Worm (Caenorhabditis elegans) whole organism, young adult: Measurements from ENCODE around the gene Y53F4B.21.

Source experiments
- Y56A3A.18 ChIP-seq: fragments of 200-800 bp; sonication (Bioruptor generic); IDR thresholded peaks from 2 replicates; pipeline ENCODE4 v1.3.6; 2022; ENCODE audit warnings: missing genetic modification reagents, missing genetic modification characterization, missing compliant biosample characterization
- cebp-2 ChIP-seq: fragments of 200-800 bp; sonication (Bioruptor generic); IDR thresholded peaks from 2 replicates; pipeline ENCODE4 v1.3.6; 2022; ENCODE audit warnings: missing genetic modification characterization, missing compliant biosample characterization
- lin-35 ChIP-seq, 3 experiments: fragments of 150-350 bp in 2 of 3; sonication (generic microtip) in 1 of 3; optimal IDR thresholded peaks; 2 replicates each; lab custom pipeline; 2014 to 2018; ENCODE audit warnings: missing biosample characterization in 3 of 3, missing genetic modification characterization in 3 of 3, missing genetic modification reagents in 3 of 3
- lin-54 ChIP-seq: fragments of 200-800 bp; sonication (Bioruptor generic); optimal IDR thresholded peaks from 2 replicates; lab custom pipeline; 2018; ENCODE audit warnings: mild to moderate bottlenecking, missing genetic modification characterization, missing compliant biosample characterization
- rcor-1 ChIP-seq: fragments of 200-800 bp; sonication (Bioruptor generic); IDR thresholded peaks from 2 replicates; pipeline ENCODE4 v1.3.6; 2022; ENCODE audit warnings: missing genetic modification reagents, missing genetic modification characterization, missing compliant biosample characterization
- sptf-2 ChIP-seq: fragments of 200-800 bp; sonication (Bioruptor generic); optimal IDR thresholded peaks from 2 replicates; lab custom pipeline; 2018; ENCODE audit warnings: mild to moderate bottlenecking, missing genetic modification characterization, missing compliant biosample characterization
- unc-130 ChIP-seq: sonication (generic microtip); optimal IDR thresholded peaks from 2 replicates; lab custom pipeline; 2016; ENCODE audit warnings: missing genetic modification reagents, missing genetic modification characterization, missing compliant biosample characterization

DNA sequence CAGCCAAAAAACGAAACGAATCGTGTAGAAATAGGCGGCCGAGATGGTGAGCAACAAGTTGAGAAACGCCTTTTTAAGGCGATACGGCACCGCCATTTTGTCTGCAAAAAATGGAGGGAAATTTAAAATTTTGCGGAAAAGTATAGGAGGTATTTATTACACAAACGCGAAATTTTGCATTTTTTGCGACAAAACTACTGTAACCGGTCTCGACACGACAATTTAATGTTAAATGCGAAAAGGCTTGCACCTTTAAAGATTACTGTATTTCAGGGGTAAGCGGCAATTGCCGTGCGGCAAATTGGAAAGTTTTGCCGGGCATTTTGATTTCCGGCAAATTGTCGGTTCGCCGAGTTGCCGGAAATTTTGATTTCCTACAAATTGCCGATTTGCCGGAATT is 18.4 kb upstream of the Y53F4B.21 start, which contains the start of gene Y53F4B.18:
- no peak for TF ChIP-seq lin-35 (GFP tag; optimal IDR thresholded peaks at IDR 0.05; lab: Kevin White, UChicago)
- no peak for TF ChIP-seq lin-54 (GFP tag; lab: Kevin White, UChicago)
- TF ChIP-seq rcor-1 (GFP tag; lab: Robert Waterston, UW), result no peak
- no peak for TF ChIP-seq Y56A3A.18 (GFP tag; lab: Robert Waterston, UW)
- TF ChIP-seq sptf-2 (GFP tag; lab: Kevin White, UChicago), result no peak
- TF ChIP-seq unc-130, result no peak
- no peak for TF ChIP-seq cebp-2 (GFP tag; lab: Robert Waterston, UW)
